Worm (Caenorhabditis elegans) whole organism, early embryonic: Measurements from ENCODE around the gene flh-1.

Source experiments
- ama-1 ChIP-seq: fragments of 150-350 bp; optimal IDR thresholded peaks from 2 replicates; lab custom pipeline; 2014
- ceh-36 ChIP-seq: sonication (generic microtip); optimal IDR thresholded peaks from 2 replicates; lab custom pipeline; 2016; ENCODE audit warnings: missing genetic modification characterization, inconsistent platforms, missing compliant biosample characterization
- hnd-1 ChIP-seq: sonication (generic microtip); optimal IDR thresholded peaks from 2 replicates; lab custom pipeline; 2016; ENCODE audit warnings: missing genetic modification characterization, missing compliant biosample characterization
- tra-4 ChIP-seq: sonication (generic microtip); optimal IDR thresholded peaks from 2 replicates; lab custom pipeline; 2017; ENCODE audit warnings: missing genetic modification characterization, missing compliant biosample characterization

- TF ChIP-seq ama-1 (lab: Kevin White, UChicago) (no peak), tra-4 (tag; lab: Kevin White, UChicago) (no peak), ceh-36 (tag; lab: Kevin White, UChicago) (no peak), hnd-1 (tag; lab: Kevin White, UChicago) (no peak)
Measured at ce11 chrIV:9308975-9309374, 44.9 kb upstream of the flh-1 start, which contains the start of gene F49C12.6.
